Worm (Caenorhabditis elegans): ENCODE results near the gene C28H8.2.

C28H8.2 gene

ce11 chrIII:5884459-5884858 lies 35.7 kb upstream of the C28H8.2 start:
- TF ChIP-seq madf-5 (GFP tag; IDR thresholded peaks at IDR 0.05): no peak
- no peak for TF ChIP-seq zfp-2 (tag; optimal IDR thresholded peaks at IDR 0.05)
- no peak for TF ChIP-seq nhr-77 (tag; optimal IDR thresholded peaks at IDR 0.05)
- no peak for TF ChIP-seq mep-1 (tag; optimal IDR thresholded peaks at IDR 0.05)
- no peak for TF ChIP-seq lir-3 (tag; optimal IDR thresholded peaks at IDR 0.05)
- peak in 1 of 2 experiments; percentile 95 for TF ChIP-seq unc-62 (GFP tag; optimal IDR thresholded peaks at IDR 0.05 in 1 of 2)
- TF ChIP-seq unc-62 (tag; optimal IDR thresholded peaks at IDR 0.05): no peak
- peak; percentile 44 for TF ChIP-seq aha-1 (tag)
- TF ChIP-seq ctbp-1 (GFP tag; IDR thresholded peaks at IDR 0.05): no peak
- no peak for TF ChIP-seq daf-19 (GFP tag; conservative IDR thresholded peaks at IDR 0.05)
- no peak for TF ChIP-seq lin-15B (tag; optimal IDR thresholded peaks at IDR 0.05)
- TF ChIP-seq ceh-82 (tag; optimal IDR thresholded peaks at IDR 0.05): no peak
- TF ChIP-seq daf-8 (GFP tag; IDR thresholded peaks at IDR 0.05): no peak

DNA sequence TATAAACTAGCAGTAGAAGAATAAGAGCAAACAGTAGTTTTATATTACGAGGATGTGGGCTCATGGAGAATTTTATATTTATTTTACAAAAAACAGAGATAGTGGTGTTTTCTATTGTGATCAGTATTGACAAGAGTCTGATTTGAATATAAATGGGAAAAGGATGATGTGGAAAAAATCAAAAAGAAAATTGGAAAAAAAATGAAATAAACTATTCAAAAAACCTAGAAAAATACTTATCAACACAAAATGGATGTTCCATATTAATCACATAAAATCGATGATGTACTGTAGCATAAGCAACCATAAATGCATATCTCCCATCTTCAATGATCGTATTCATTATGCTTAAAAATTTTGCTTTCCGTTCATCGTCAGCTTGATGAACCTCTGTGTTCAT lies 33.2 kb upstream of the C28H8.2 start, which contains the start of gene C28H8.7:
Gene C28H8.7, minus strand, starts transcription at position 101 of the 400 bp plus-strand sequence.
- TF ChIP-seq duxl-1 (tag; optimal IDR thresholded peaks at IDR 0.05; ENCODE audit: poor library complexity): no peak
- TF ChIP-seq hlh-11 (tag; optimal IDR thresholded peaks at IDR 0.05): no peak
- TF ChIP-seq unc-62 (GFP tag; optimal IDR thresholded peaks at IDR 0.05 in 1 of 2): no peak
- TF ChIP-seq unc-62 (tag; optimal IDR thresholded peaks at IDR 0.05): no peak
- no peak for TF ChIP-seq gei-8 (GFP tag; optimal IDR thresholded peaks at IDR 0.05)
- TF ChIP-seq cey-2 (tag; optimal IDR thresholded peaks at IDR 0.05; ENCODE audit: borderline replicate concordance, insufficient read depth): no peak
- TF ChIP-seq Y75B8A.6 (GFP tag; IDR thresholded peaks at IDR 0.05): no peak
- no peak for TF ChIP-seq tag-97 (GFP tag; IDR thresholded peaks at IDR 0.05)
- TF ChIP-seq lir-3 (tag; optimal IDR thresholded peaks at IDR 0.05): no peak
- TF ChIP-seq ztf-11 (tag; optimal IDR thresholded peaks at IDR 0.05): no peak
- TF ChIP-seq nhr-6 (tag; optimal IDR thresholded peaks at IDR 0.05): no peak
- TF ChIP-seq nhr-11 (tag; optimal IDR thresholded peaks at IDR 0.05): no peak
- TF ChIP-seq daf-19 (GFP tag; conservative IDR thresholded peaks at IDR 0.05): no peak
- no peak for TF ChIP-seq F37D6.2 (tag; optimal IDR thresholded peaks at IDR 0.05)
- TF ChIP-seq daf-16 (GFP tag; optimal IDR thresholded peaks at IDR 0.05): no peak
- no peak for TF ChIP-seq daf-16 (tag; optimal IDR thresholded peaks at IDR 0.05)
- TF ChIP-seq set-16 (GFP tag; IDR thresholded peaks at IDR 0.05): no peak
- no peak for TF ChIP-seq fkh-10 (GFP tag; optimal IDR thresholded peaks at IDR 0.05)
- TF ChIP-seq tra-1 (GFP tag; IDR thresholded peaks at IDR 0.05): no peak
- TF ChIP-seq ama-1 (optimal IDR thresholded peaks at IDR 0.05): no peak
- TF ChIP-seq lsy-2 (tag; optimal IDR thresholded peaks at IDR 0.05): no peak

ce11 chrIII:5888675-5889074 lies 31.4 kb upstream of the C28H8.2 start, which contains the start of gene C28H8.8:
TSS of gene C28H8.8 (minus strand) at chrIII:5888775.
- TF ChIP-seq ZK337.2 (GFP tag; IDR thresholded peaks at IDR 0.05) (no peak), lin-13 (GFP tag; optimal IDR thresholded peaks at IDR 0.05) (no peak), hif-1 (tag; optimal IDR thresholded peaks at IDR 0.05) (no peak), fos-1 (tag; optimal IDR thresholded peaks at IDR 0.05) (no peak), nhr-28 (tag; optimal IDR thresholded peaks at IDR 0.05) (no peak), dve-1 (tag; optimal IDR thresholded peaks at IDR 0.05; ENCODE audit: insufficient read depth) (no peak), skn-1 (tag; optimal IDR thresholded peaks at IDR 0.05) (no peak), F10B5.3 (tag; optimal IDR thresholded peaks at IDR 0.05) (no peak), madf-9 (GFP tag; conservative IDR thresholded peaks at IDR 0.05) (no peak), ceh-82 (tag; optimal IDR thresholded peaks at IDR 0.05) (no peak), F44E2.7 (GFP tag; IDR thresholded peaks at IDR 0.05) (no peak)
